Worm (Caenorhabditis elegans) whole organism, L4 larva: ENCODE results near the gene srh-217.

Source experiments
- D1046.2 ChIP-seq: fragments of 200-800 bp; sonication (Bioruptor generic); IDR thresholded peaks from 2 replicates; pipeline ENCODE4 v1.3.6; 2022; ENCODE audit warnings: missing genetic modification characterization, missing compliant biosample characterization
- F10B5.3 ChIP-seq: sonication (generic microtip); optimal IDR thresholded peaks from 2 replicates; lab custom pipeline; 2016; ENCODE audit warnings: mild to moderate bottlenecking, missing genetic modification characterization, missing compliant biosample characterization
- F44E2.7 ChIP-seq: fragments of 200-800 bp; sonication (Bioruptor generic); IDR thresholded peaks from 2 replicates; pipeline ENCODE4 v2.1.2; 2022; ENCODE audit warnings: missing genetic modification characterization, missing compliant biosample characterization
- T20F7.1 ChIP-seq: fragments of 200-800 bp; sonication (Bioruptor generic); optimal IDR thresholded peaks from 2 replicates; lab custom pipeline; 2018; ENCODE audit warnings: mild to moderate bottlenecking, missing genetic modification characterization, missing compliant biosample characterization
- T26A8.4 ChIP-seq: fragments of 200-800 bp; sonication (Bioruptor generic); IDR thresholded peaks from 2 replicates; pipeline ENCODE4 v1.3.6; 2022; ENCODE audit warnings: missing genetic modification characterization, missing compliant biosample characterization
- Y48G9A.11 ChIP-seq: fragments of 200-800 bp; sonication (Bioruptor generic); IDR thresholded peaks from 2 replicates; pipeline ENCODE4 v1.3.6; 2022; ENCODE audit warnings: missing genetic modification reagents, missing genetic modification characterization, missing compliant biosample characterization
- Y5F2A.4 ChIP-seq: fragments of 200-800 bp; sonication (Bioruptor generic); optimal IDR thresholded peaks from 2 replicates; lab custom pipeline; 2018; ENCODE audit warnings: mild to moderate bottlenecking, missing genetic modification characterization, missing compliant biosample characterization
- Y75B8A.6 ChIP-seq: fragments of 200-800 bp; sonication (Bioruptor generic); IDR thresholded peaks from 2 replicates; pipeline ENCODE4 v1.3.6; 2022; ENCODE audit warnings: missing genetic modification reagents, missing genetic modification characterization, missing compliant biosample characterization
- aly-2 ChIP-seq: sonication (generic microtip); optimal IDR thresholded peaks from 2 replicates; lab custom pipeline; 2018; ENCODE audit warnings: missing biosample characterization, missing genetic modification characterization
- arid-1 ChIP-seq: fragments of 200-800 bp; sonication (Bioruptor generic); conservative IDR thresholded peaks from 2 replicates; pipeline ENCODE4 v1.3.6; 2022; ENCODE audit warnings: missing genetic modification reagents, missing genetic modification characterization, missing compliant biosample characterization
- attf-4 ChIP-seq: sonication (generic microtip); optimal IDR thresholded peaks from 3 replicates; lab custom pipeline; 2017; ENCODE audit warnings: missing biosample characterization, missing genetic modification characterization
- ceh-28 ChIP-seq: fragments of 150-350 bp; optimal IDR thresholded peaks from 2 replicates; lab custom pipeline; 2014; ENCODE audit warnings: missing biosample characterization, missing genetic modification reagents, missing genetic modification characterization
- ceh-32 ChIP-seq: sonication (generic microtip); optimal IDR thresholded peaks from 2 replicates; lab custom pipeline; 2016; ENCODE audit warnings: mild to moderate bottlenecking, missing genetic modification characterization, missing compliant biosample characterization; ENCODE audit not compliant: poor library complexity
- ceh-82 ChIP-seq: sonication (generic microtip); optimal IDR thresholded peaks from 2 replicates; lab custom pipeline; 2017; ENCODE audit warnings: missing biosample characterization, missing genetic modification characterization
- ces-1 ChIP-seq: fragments of 150-350 bp; sonication (generic microtip); optimal IDR thresholded peaks from 4 replicates; lab custom pipeline; 2014; ENCODE audit warnings: missing biosample characterization, missing genetic modification reagents, missing genetic modification characterization
- ctbp-1 ChIP-seq: fragments of 200-800 bp; sonication (Bioruptor generic); IDR thresholded peaks from 2 replicates; pipeline ENCODE4 v1.3.6; 2022; ENCODE audit warnings: missing genetic modification reagents, missing genetic modification characterization, missing compliant biosample characterization
- daf-16 ChIP-seq, 3 experiments: sonication (generic microtip); optimal IDR thresholded peaks; 2 replicates each; lab custom pipeline; 2016 to 2017; ENCODE audit warnings: missing genetic modification characterization in 3 of 3, missing genetic modification reagents in 3 of 3, mild to moderate bottlenecking in 2 of 3, missing compliant biosample characterization in 2 of 3, missing biosample characterization in 1 of 3, moderate library complexity in 1 of 3
- daf-19 ChIP-seq: fragments of 200-800 bp; sonication (Bioruptor generic); conservative IDR thresholded peaks from 2 replicates; pipeline ENCODE4 v1.3.6; 2022; ENCODE audit warnings: missing genetic modification characterization, missing compliant biosample characterization
- daf-8 ChIP-seq: fragments of 200-800 bp; sonication (Bioruptor generic); IDR thresholded peaks from 2 replicates; pipeline ENCODE4 v1.3.6; 2022; ENCODE audit warnings: missing genetic modification characterization, missing compliant biosample characterization
- dmd-9 ChIP-seq: fragments of 200-800 bp; sonication (Bioruptor generic); IDR thresholded peaks from 2 replicates; pipeline ENCODE4 v1.3.6; 2022; ENCODE audit warnings: missing genetic modification reagents, missing genetic modification characterization, missing compliant biosample characterization
- duxl-1 ChIP-seq: sonication (generic microtip); optimal IDR thresholded peaks from 2 replicates; lab custom pipeline; 2016; ENCODE audit warnings: mild to moderate bottlenecking, missing genetic modification characterization, moderate library complexity, missing compliant biosample characterization; ENCODE audit not compliant: poor library complexity
- dve-1 ChIP-seq: sonication (generic microtip); optimal IDR thresholded peaks from 2 replicates; lab custom pipeline; 2017; ENCODE audit warnings: antibody characterized with exemption, mild to moderate bottlenecking, missing genetic modification characterization, missing compliant biosample characterization; ENCODE audit not compliant: insufficient read depth
- fkh-10 ChIP-seq: fragments of 150-350 bp; optimal IDR thresholded peaks from 2 replicates; lab custom pipeline; 2014; ENCODE audit warnings: missing biosample characterization, missing genetic modification reagents, missing genetic modification characterization
- hlh-11 ChIP-seq: fragments of 200-800 bp; sonication (Bioruptor generic); optimal IDR thresholded peaks from 2 replicates; lab custom pipeline; 2018; ENCODE audit warnings: mild to moderate bottlenecking, missing genetic modification characterization, missing compliant biosample characterization
- jun-1 ChIP-seq: fragments of 150-350 bp; optimal IDR thresholded peaks from 2 replicates; lab custom pipeline; 2014; ENCODE audit warnings: missing biosample characterization, missing genetic modification reagents, missing genetic modification characterization
- lim-7 ChIP-seq: fragments of 200-800 bp; sonication (Bioruptor generic); IDR thresholded peaks from 2 replicates; pipeline ENCODE4 v1.3.6; 2022; ENCODE audit warnings: missing genetic modification characterization, missing compliant biosample characterization
- lin-1 ChIP-seq: fragments of 200-800 bp; sonication (Bioruptor generic); IDR thresholded peaks from 2 replicates; pipeline ENCODE4 v1.3.6; 2022; ENCODE audit warnings: missing genetic modification reagents, missing genetic modification characterization, missing compliant biosample characterization
- lin-13 ChIP-seq: fragments of 150-350 bp; optimal IDR thresholded peaks from 2 replicates; lab custom pipeline; 2014; ENCODE audit warnings: missing biosample characterization, missing genetic modification reagents, missing genetic modification characterization
- lir-3 ChIP-seq: sonication (generic microtip); optimal IDR thresholded peaks from 2 replicates; lab custom pipeline; 2016; ENCODE audit warnings: mild to moderate bottlenecking, missing genetic modification characterization, missing compliant biosample characterization
- lsy-2 ChIP-seq, 2 experiments: fragments of 150-350 bp in 1 of 2; sonication (generic microtip) in 1 of 2; optimal IDR thresholded peaks; 2 replicates each; lab custom pipeline; 2014 to 2017; ENCODE audit warnings: missing biosample characterization in 2 of 2, missing genetic modification characterization in 2 of 2
- madf-5 ChIP-seq, 2 experiments: fragments of 200-800 bp; sonication (Bioruptor generic); IDR thresholded peaks; 2 replicates each; pipeline ENCODE4 v1.3.6; 2022; ENCODE audit warnings: missing compliant biosample characterization in 2 of 2, missing genetic modification characterization in 2 of 2
- mdt-29 ChIP-seq: fragments of 200-800 bp; sonication (Bioruptor generic); IDR thresholded peaks from 2 replicates; pipeline ENCODE4 v1.3.6; 2022; ENCODE audit warnings: missing genetic modification reagents, missing genetic modification characterization, missing compliant biosample characterization
- mep-1 ChIP-seq: fragments of 150-350 bp; sonication (generic microtip); optimal IDR thresholded peaks from 3 replicates; lab custom pipeline; 2014; ENCODE audit warnings: missing biosample characterization, missing genetic modification characterization
- mes-2 ChIP-seq: sonication (generic microtip); optimal IDR thresholded peaks from 2 replicates; lab custom pipeline; 2016; ENCODE audit warnings: missing genotype, mild to moderate bottlenecking, missing genetic modification characterization, missing compliant biosample characterization; ENCODE audit not compliant: poor library complexity, severe bottlenecking
- nhr-10 ChIP-seq: fragments of 150-350 bp; optimal IDR thresholded peaks from 2 replicates; lab custom pipeline; 2014; ENCODE audit warnings: missing biosample characterization, missing genetic modification characterization
- nhr-102 ChIP-seq: sonication (generic microtip); optimal IDR thresholded peaks from 2 replicates; lab custom pipeline; 2016; ENCODE audit warnings: mild to moderate bottlenecking, missing genetic modification characterization, moderate library complexity, missing compliant biosample characterization
- nhr-28 ChIP-seq: fragments of 150-350 bp; optimal IDR thresholded peaks from 2 replicates; lab custom pipeline; 2014; ENCODE audit warnings: missing biosample characterization, missing genetic modification characterization
- nhr-42 ChIP-seq: fragments of 200-800 bp; sonication (Bioruptor generic); IDR thresholded peaks from 2 replicates; pipeline ENCODE4 v1.3.6; 2022; ENCODE audit warnings: missing genetic modification characterization, missing compliant biosample characterization
- nhr-48 ChIP-seq: sonication (generic microtip); optimal IDR thresholded peaks from 2 replicates; lab custom pipeline; 2016; ENCODE audit warnings: mild to moderate bottlenecking, missing genetic modification characterization, missing compliant biosample characterization
- nhr-6 ChIP-seq: fragments of 150-350 bp; optimal IDR thresholded peaks from 2 replicates; lab custom pipeline; 2014; ENCODE audit warnings: missing biosample characterization, missing genetic modification characterization
- pha-4 ChIP-seq, 2 experiments: fragments of 150-350 bp in 1 of 2; fragments of 200-800 bp in 1 of 2; sonication (Bioruptor generic) in 1 of 2; IDR thresholded peaks in 1 of 2; optimal IDR thresholded peaks in 1 of 2; 2 replicates each; pipeline versions ENCODE4 v1.3.6 to Lab custom; 2014 to 2022; ENCODE audit warnings: missing genetic modification characterization in 2 of 2, missing genetic modification reagents in 2 of 2, missing biosample characterization in 1 of 2, missing compliant biosample characterization in 1 of 2
- php-3 ChIP-seq: fragments of 200-800 bp; sonication (Bioruptor generic); IDR thresholded peaks from 2 replicates; pipeline ENCODE4 v1.3.6; 2022; ENCODE audit warnings: missing genetic modification reagents, missing genetic modification characterization, missing compliant biosample characterization
- rbr-2 ChIP-seq: sonication (generic microtip); optimal IDR thresholded peaks from 2 replicates; lab custom pipeline; 2016; ENCODE audit warnings: missing genotype, missing genetic modification characterization, missing compliant biosample characterization
- set-16 ChIP-seq: fragments of 200-800 bp; sonication (Bioruptor generic); IDR thresholded peaks from 2 replicates; pipeline ENCODE4 v1.3.6; 2022; ENCODE audit warnings: missing genetic modification reagents, missing genetic modification characterization, missing compliant biosample characterization
- skn-1 ChIP-seq: fragments of 150-350 bp; optimal IDR thresholded peaks from 2 replicates; lab custom pipeline; 2014; ENCODE audit warnings: missing biosample characterization, missing genetic modification characterization
- spr-3 ChIP-seq: fragments of 200-800 bp; sonication (Bioruptor generic); optimal IDR thresholded peaks from 2 replicates; lab custom pipeline; 2018; ENCODE audit warnings: mild to moderate bottlenecking, missing genetic modification characterization, missing compliant biosample characterization
- zfp-3 ChIP-seq: fragments of 200-800 bp; sonication (Bioruptor generic); conservative IDR thresholded peaks from 2 replicates; pipeline ENCODE4 v1.3.6; 2022; ENCODE audit warnings: missing genetic modification reagents, missing genetic modification characterization, missing compliant biosample characterization
- zip-11 ChIP-seq: fragments of 200-800 bp; sonication (Bioruptor generic); IDR thresholded peaks from 2 replicates; pipeline ENCODE4 v1.3.6; 2022; ENCODE audit warnings: missing genetic modification characterization, missing compliant biosample characterization

The srh-217 gene

ce11 chrV:20162290-20163104 is 32.9 kb downstream of the srh-217 start:
- TF ChIP-seq aly-2 (tag; lab: Kevin White, UChicago): no peak
- peak; percentile 6 for TF ChIP-seq hlh-11 (tag; lab: Kevin White, UChicago)
- TF ChIP-seq nhr-102 (tag; lab: Kevin White, UChicago): peak; percentile 23
- TF ChIP-seq attf-4 (tag; lab: Kevin White, UChicago): no peak
- TF ChIP-seq lin-1 (GFP tag; lab: Robert Waterston, UW): no peak
- TF ChIP-seq ctbp-1: peak; percentile 18; the same call in 1 of the 2 replicates
- peak; percentile 73 for TF ChIP-seq mep-1 (tag; lab: Kevin White, UChicago)
- TF ChIP-seq ceh-28 (tag; lab: Kevin White, UChicago): no peak
- peak; percentile 30; the same call in 1 of the 2 replicates for TF ChIP-seq arid-1 (GFP tag; lab: Robert Waterston, UW)
- TF ChIP-seq lin-13 (GFP tag; lab: Kevin White, UChicago): peak; percentile 12
- TF ChIP-seq nhr-42 (GFP tag; lab: Robert Waterston, UW): no peak
- no peak for TF ChIP-seq dmd-9 (GFP tag; lab: Robert Waterston, UW)
- TF ChIP-seq T26A8.4 (GFP tag; lab: Robert Waterston, UW): peak; percentile 88
- no peak for TF ChIP-seq ceh-32 (tag; lab: Kevin White, UChicago)
- no peak for TF ChIP-seq F10B5.3 (tag; lab: Kevin White, UChicago)
- peak; percentile 90 for TF ChIP-seq zfp-3
- TF ChIP-seq set-16 (GFP tag; lab: Robert Waterston, UW): no peak
- TF ChIP-seq zip-11 (GFP tag; lab: Robert Waterston, UW): no peak
- TF ChIP-seq Y5F2A.4 (GFP tag; lab: Kevin White, UChicago): no peak
- peak; percentile 60; the same call in 1 of the 2 replicates for TF ChIP-seq pha-4 (GFP tag; IDR thresholded peaks at IDR 0.05; lab: Robert Waterston, UW)
- TF ChIP-seq pha-4 (tag; optimal IDR thresholded peaks at IDR 0.05; lab: Kevin White, UChicago): no peak
- TF ChIP-seq T20F7.1: peak; percentile 61
- TF ChIP-seq daf-19 (GFP tag; lab: Robert Waterston, UW): no peak
- TF ChIP-seq D1046.2 (GFP tag; lab: Robert Waterston, UW): no peak
- TF ChIP-seq php-3 (GFP tag; lab: Robert Waterston, UW): no peak
- peak in 1 of 2 experiments; percentile 49; a peak in 1 of 4 replicates for TF ChIP-seq madf-5 (GFP tag; IDR thresholded peaks at IDR 0.05; lab: Robert Waterston, UW)
- TF ChIP-seq daf-8 (GFP tag; lab: Robert Waterston, UW): no peak
- 0 out of 2 replicates have a peak, but pooled peaks have one; percentile 2 for TF ChIP-seq F44E2.7 (GFP tag; lab: Robert Waterston, UW)
- TF ChIP-seq nhr-6 (tag; lab: Kevin White, UChicago): no peak
- peak in 1 of 2 experiments; percentile 16 for TF ChIP-seq daf-16 (GFP tag; optimal IDR thresholded peaks at IDR 0.05; lab: Kevin White, UChicago)
- TF ChIP-seq daf-16 (tag; optimal IDR thresholded peaks at IDR 0.05; lab: Kevin White, UChicago): peak; percentile 74
- TF ChIP-seq spr-3: no peak
- peak; percentile 82 for TF ChIP-seq dve-1
- peak; percentile 56 for TF ChIP-seq mes-2
- 0 out of 2 replicates have a peak, but pooled peaks have one; percentile 57 for TF ChIP-seq Y75B8A.6 (GFP tag; lab: Robert Waterston, UW)
- TF ChIP-seq nhr-48: no peak
- TF ChIP-seq ceh-82 (tag; lab: Kevin White, UChicago): no peak
- no peak for TF ChIP-seq jun-1
- TF ChIP-seq nhr-10 (tag; lab: Kevin White, UChicago): no peak
- TF ChIP-seq lim-7 (GFP tag; lab: Robert Waterston, UW): no peak
- TF ChIP-seq lsy-2 (tag; optimal IDR thresholded peaks at IDR 0.05; lab: Kevin White, UChicago): peak in 1 of 2 experiments; percentile 50
- no peak for TF ChIP-seq nhr-28 (tag; lab: Kevin White, UChicago)
- TF ChIP-seq fkh-10 (GFP tag; lab: Kevin White, UChicago): no peak
- TF ChIP-seq rbr-2 (tag; lab: Kevin White, UChicago): no peak
- no peak for TF ChIP-seq Y48G9A.11
- TF ChIP-seq duxl-1 (tag; lab: Kevin White, UChicago): no peak
- TF ChIP-seq ces-1 (GFP tag; lab: Kevin White, UChicago): no peak
- TF ChIP-seq skn-1 (tag; lab: Kevin White, UChicago): no peak
- 0 out of 2 replicates have a peak, but pooled peaks have one; percentile 5 for TF ChIP-seq mdt-29 (GFP tag; lab: Robert Waterston, UW)
- no peak for TF ChIP-seq lir-3 (tag; lab: Kevin White, UChicago)
